Worm (Caenorhabditis elegans): ENCODE measurements around the gene let-60.

The let-60 gene

ce11 chrIV:11655370-11655769 lies 35.5 kb downstream of the let-60 start, which contains the start of gene ent-1:
Gene ent-1 (minus strand): TSS chrIV:11655470.
- no peak for TF ChIP-seq drap-1 (GFP tag; optimal IDR thresholded peaks at IDR 0.05)
- no peak for TF ChIP-seq nhr-237 (tag; optimal IDR thresholded peaks at IDR 0.05)
- no peak for TF ChIP-seq unc-39 (tag; optimal IDR thresholded peaks at IDR 0.05)
- no peak for TF ChIP-seq mab-5 (tag; optimal IDR thresholded peaks at IDR 0.05)
- no peak for TF ChIP-seq nhr-28 (tag; optimal IDR thresholded peaks at IDR 0.05)
- no peak for TF ChIP-seq lsy-2 (tag; optimal IDR thresholded peaks at IDR 0.05)
- no peak for TF ChIP-seq bed-3 (GFP tag; optimal IDR thresholded peaks at IDR 0.05)
- TF ChIP-seq ham-2 (GFP tag; optimal IDR thresholded peaks at IDR 0.05) = no peak
- TF ChIP-seq pha-4 (tag; optimal IDR thresholded peaks at IDR 0.05) = no peak
- no peak for TF ChIP-seq ceh-83 (GFP tag; optimal IDR thresholded peaks at IDR 0.05)
- no peak for TF ChIP-seq sem-2 (GFP tag; optimal IDR thresholded peaks at IDR 0.05)
- no peak for TF ChIP-seq flh-1 (GFP tag; optimal IDR thresholded peaks at IDR 0.05)
- no peak for TF ChIP-seq blmp-1 (tag; optimal IDR thresholded peaks at IDR 0.05)
- TF ChIP-seq ceh-39 (tag; optimal IDR thresholded peaks at IDR 0.05) = no peak

- TF ChIP-seq ces-1 (GFP tag; optimal IDR thresholded peaks at IDR 0.05) (no peak), unc-39 (tag; optimal IDR thresholded peaks at IDR 0.05) (no peak), unc-62 (GFP tag; optimal IDR thresholded peaks at IDR 0.05) (no peak), elt-3 (tag; optimal IDR thresholded peaks at IDR 0.05) (no peak), elt-1 (tag; optimal IDR thresholded peaks at IDR 0.05; ENCODE audit: borderline replicate concordance, insufficient read depth) (no peak), flh-1 (GFP tag; optimal IDR thresholded peaks at IDR 0.05) (no peak), cnd-1 (tag; optimal IDR thresholded peaks at IDR 0.05) (no peak), nhr-76 (tag; optimal IDR thresholded peaks at IDR 0.05) (no peak), nhr-2 (tag; optimal IDR thresholded peaks at IDR 0.05) (no peak), ceh-39 (tag; optimal IDR thresholded peaks at IDR 0.05) (no peak), mep-1 (tag; optimal IDR thresholded peaks at IDR 0.05) (no peak), lin-32 (GFP tag; optimal IDR thresholded peaks at IDR 0.05) (no peak), nhr-237 (tag; optimal IDR thresholded peaks at IDR 0.05) (no peak), sem-2 (GFP tag; optimal IDR thresholded peaks at IDR 0.05) (no peak), ceh-83 (GFP tag; optimal IDR thresholded peaks at IDR 0.05) (no peak), bed-3 (GFP tag; optimal IDR thresholded peaks at IDR 0.05) (no peak), ceh-43 (GFP tag; optimal IDR thresholded peaks at IDR 0.05) (no peak)
These were observed 38.9 kb downstream of the let-60 start, which contains the start of the genes acl-3 and ndub-6 for ce11 chrIV:11651965-11652453. Gene acl-3 (minus strand): TSS chrIV:11652023. Gene ndub-6 (plus strand): TSS chrIV:11652403.

ce11 chrIV:11650344-11650743 lies 40.5 kb downstream of the let-60 start:
- no peak for TF ChIP-seq sptf-1 (tag; optimal IDR thresholded peaks at IDR 0.05)
- TF ChIP-seq M03D4.4 (tag; optimal IDR thresholded peaks at IDR 0.05) = no peak
- TF ChIP-seq ham-2 (GFP tag; optimal IDR thresholded peaks at IDR 0.05) = no peak
- TF ChIP-seq cnd-1 (tag; optimal IDR thresholded peaks at IDR 0.05) = no peak
- TF ChIP-seq mep-1 (tag; optimal IDR thresholded peaks at IDR 0.05) = no peak
- no peak for TF ChIP-seq ceh-43 (GFP tag; optimal IDR thresholded peaks at IDR 0.05)
- TF ChIP-seq nhr-28 (tag; optimal IDR thresholded peaks at IDR 0.05) = no peak
- no peak for TF ChIP-seq hlh-1 (tag; optimal IDR thresholded peaks at IDR 0.05)
- TF ChIP-seq mab-5 (tag; optimal IDR thresholded peaks at IDR 0.05) = no peak
- no peak for TF ChIP-seq snpc-4 (tag; optimal IDR thresholded peaks at IDR 0.05)
- no peak for TF ChIP-seq blmp-1 (tag; optimal IDR thresholded peaks at IDR 0.05)
- no peak for TF ChIP-seq elt-1 (tag; optimal IDR thresholded peaks at IDR 0.05; ENCODE audit: borderline replicate concordance, insufficient read depth)
- TF ChIP-seq elt-3 (tag; optimal IDR thresholded peaks at IDR 0.05) = no peak
- no peak for TF ChIP-seq drap-1 (GFP tag; optimal IDR thresholded peaks at IDR 0.05)
- TF ChIP-seq lsy-2 (tag; optimal IDR thresholded peaks at IDR 0.05) = no peak
- TF ChIP-seq nhr-2 (tag; optimal IDR thresholded peaks at IDR 0.05) = no peak
- TF ChIP-seq ceh-83 (GFP tag; optimal IDR thresholded peaks at IDR 0.05) = no peak
- no peak for TF ChIP-seq nhr-237 (tag; optimal IDR thresholded peaks at IDR 0.05)

ce11 chrIV:11649031-11649430 lies 41.9 kb downstream of the let-60 start, which contains the start of gene ZK809.8:
Gene ZK809.8 (minus strand): TSS chrIV:11649064.
- TF ChIP-seq hlh-1 (tag; optimal IDR thresholded peaks at IDR 0.05) (peak; percentile 15), pha-4 (tag; optimal IDR thresholded peaks at IDR 0.05) (no peak)

ce11 chrIV:11646908-11647307 lies 44.0 kb downstream of the let-60 start:
- TF ChIP-seq ceh-83 (GFP tag; optimal IDR thresholded peaks at IDR 0.05) = no peak
- no peak for TF ChIP-seq elt-3 (tag; optimal IDR thresholded peaks at IDR 0.05)
- TF ChIP-seq hlh-1 (tag; optimal IDR thresholded peaks at IDR 0.05) = peak; percentile 17
- no peak for TF ChIP-seq nhr-76 (tag; optimal IDR thresholded peaks at IDR 0.05)

ce11 chrIV:11645354-11645753 lies 45.5 kb downstream of the let-60 start:
- TF ChIP-seq elt-3 (tag; optimal IDR thresholded peaks at IDR 0.05) = no peak
- TF ChIP-seq ceh-43 (GFP tag; optimal IDR thresholded peaks at IDR 0.05) = no peak
- no peak for TF ChIP-seq lin-32 (GFP tag; optimal IDR thresholded peaks at IDR 0.05)
- no peak for TF ChIP-seq lin-13 (tag; optimal IDR thresholded peaks at IDR 0.05)
- no peak for TF ChIP-seq mep-1 (tag; optimal IDR thresholded peaks at IDR 0.05)
- TF ChIP-seq hlh-1 (tag; optimal IDR thresholded peaks at IDR 0.05) = no peak
- TF ChIP-seq snpc-4 (tag; optimal IDR thresholded peaks at IDR 0.05) = no peak
- no peak for TF ChIP-seq nhr-76 (tag; optimal IDR thresholded peaks at IDR 0.05)
- TF ChIP-seq unc-120 (tag; optimal IDR thresholded peaks at IDR 0.05; ENCODE audit: poor library complexity, severe bottlenecking) = no peak
